Fruit fly (Drosophila melanogaster) whole organism, embryonic: ENCODE results near the gene CG16779.
A peak's percentile ranks its signal among the peaks of the same experiment; 100 is the strongest.

Experiments used
- Asciz ChIP-seq: fragments of 200-800 bp; sonication (Bioruptor generic); optimal IDR thresholded peaks from 2 replicates; lab custom pipeline; 2017; ENCODE audit warnings: missing biosample characterization, mild to moderate bottlenecking, missing genetic modification characterization, missing genetic modification reagents
- Atf-2 ChIP-seq: fragments of 200-800 bp; sonication (Bioruptor generic); optimal IDR thresholded peaks from 2 replicates; lab custom pipeline; 2016; ENCODE audit warnings: missing biosample characterization, missing genetic modification characterization
- CG11695 ChIP-seq: fragments of 200-800 bp; sonication (Bioruptor generic); IDR thresholded peaks from 3 replicates; pipeline ENCODE4 v1.3.6; 2022; ENCODE audit warnings: missing biosample characterization, missing genetic modification characterization
- CG13287 ChIP-seq: fragments of 200-800 bp; sonication (Bioruptor generic); IDR thresholded peaks from 2 replicates; pipeline ENCODE4 v1.3.6; 2022; ENCODE audit warnings: missing biosample characterization, missing genetic modification characterization; ENCODE audit not compliant: partially characterized antibody
- CG14441 ChIP-seq: fragments of 200-800 bp; sonication (Bioruptor generic); IDR thresholded peaks from 2 replicates; pipeline ENCODE4 v1.3.6; 2022; ENCODE audit warnings: missing biosample characterization, missing genetic modification characterization
- CG16815 ChIP-seq: fragments of 200-800 bp; sonication (Bioruptor generic); optimal IDR thresholded peaks from 3 replicates; lab custom pipeline; 2017; ENCODE audit warnings: missing biosample characterization, mild to moderate bottlenecking, missing genetic modification characterization
- CG2129 ChIP-seq: fragments of 200-800 bp; sonication (Bioruptor generic); IDR thresholded peaks from 2 replicates; pipeline ENCODE4 v1.3.6; 2022; ENCODE audit warnings: missing biosample characterization, missing genetic modification characterization; ENCODE audit not compliant: partially characterized antibody
- CG2202 ChIP-seq: fragments of 200-800 bp; sonication (Bioruptor generic); optimal IDR thresholded peaks from 2 replicates; lab custom pipeline; 2018; ENCODE audit warnings: missing biosample characterization, mild to moderate bottlenecking, missing genetic modification characterization
- CG30431 ChIP-seq: fragments of 200-800 bp; sonication (Bioruptor generic); optimal IDR thresholded peaks from 2 replicates; lab custom pipeline; 2017; ENCODE audit warnings: missing biosample characterization, missing genetic modification characterization
- CG34224 ChIP-seq: fragments of 200-800 bp; sonication (Bioruptor generic); IDR thresholded peaks from 3 replicates; pipeline ENCODE4 v1.3.6; 2022; ENCODE audit warnings: missing biosample characterization, missing genetic modification characterization; ENCODE audit not compliant: partially characterized antibody
- CG34376 ChIP-seq: fragments of 200-800 bp; sonication (Bioruptor generic); optimal IDR thresholded peaks from 2 replicates; lab custom pipeline; 2018; ENCODE audit warnings: missing biosample characterization, mild to moderate bottlenecking, missing genetic modification characterization
- CG3838 ChIP-seq: fragments of 200-800 bp; sonication (Bioruptor generic); optimal IDR thresholded peaks from 3 replicates; lab custom pipeline; 2016; ENCODE audit warnings: missing biosample characterization, missing genetic modification characterization
- CG3847 ChIP-seq: fragments of 200-800 bp; sonication (Bioruptor generic); IDR thresholded peaks from 2 replicates; pipeline ENCODE4 v1.3.6; 2022; ENCODE audit warnings: missing biosample characterization, missing genetic modification characterization
- CG4854 ChIP-seq: fragments of 200-800 bp; sonication (Bioruptor generic); optimal IDR thresholded peaks from 2 replicates; lab custom pipeline; 2016; ENCODE audit warnings: missing biosample characterization, missing genetic modification characterization, inconsistent platforms
- CG6175 ChIP-seq: fragments of 200-800 bp; sonication (Bioruptor generic); IDR thresholded peaks from 3 replicates; pipeline ENCODE4 v1.3.6; 2022; ENCODE audit warnings: missing biosample characterization, missing genetic modification characterization
- CG6272 ChIP-seq: fragments of 200-800 bp; sonication (Bioruptor generic); IDR thresholded peaks from 2 replicates; pipeline ENCODE4 v1.3.6; 2022; ENCODE audit warnings: missing biosample characterization, missing genetic modification characterization
- CG6854 ChIP-seq: fragments of 200-800 bp; sonication (Bioruptor generic); optimal IDR thresholded peaks from 3 replicates; lab custom pipeline; 2017; ENCODE audit warnings: missing biosample characterization, mild to moderate bottlenecking, missing genetic modification characterization
- CG7556 ChIP-seq: fragments of 200-800 bp; sonication (Bioruptor generic); optimal IDR thresholded peaks from 2 replicates; lab custom pipeline; 2017; ENCODE audit warnings: missing biosample characterization, mild to moderate bottlenecking, missing genetic modification characterization
- CG7987 ChIP-seq: fragments of 200-800 bp; sonication (Bioruptor generic); optimal IDR thresholded peaks from 2 replicates; lab custom pipeline; 2018; ENCODE audit warnings: missing biosample characterization, mild to moderate bottlenecking, missing genetic modification characterization, moderate library complexity
- Doc3 ChIP-seq: fragments of 200-800 bp; sonication (Bioruptor generic); IDR thresholded peaks from 3 replicates; pipeline ENCODE4 v1.3.6; 2022; ENCODE audit warnings: missing biosample characterization, missing genetic modification characterization; ENCODE audit not compliant: partially characterized antibody
- Drgx ChIP-seq: fragments of 200-800 bp; sonication (Bioruptor generic); IDR thresholded peaks from 2 replicates; pipeline ENCODE4 v1.3.6; 2022; ENCODE audit warnings: missing biosample characterization, missing genetic modification characterization
- Hand ChIP-seq: fragments of 200-800 bp; sonication (Bioruptor generic); optimal IDR thresholded peaks from 2 replicates; lab custom pipeline; 2017; ENCODE audit warnings: mild to moderate bottlenecking, missing biosample characterization, missing genetic modification reagents, missing genetic modification characterization
- Hsf ChIP-seq: fragments of 200-800 bp; sonication (Bioruptor generic); optimal IDR thresholded peaks from 3 replicates; lab custom pipeline; 2016; ENCODE audit warnings: missing biosample characterization, missing genetic modification characterization
- Lhr ChIP-seq: fragments of 200-800 bp; sonication (Bioruptor generic); optimal IDR thresholded peaks from 3 replicates; lab custom pipeline; 2017; ENCODE audit warnings: mild to moderate bottlenecking, missing biosample characterization, missing genetic modification reagents, missing genetic modification characterization
- MESR4 ChIP-seq: fragments of 200-800 bp; sonication (Bioruptor generic); optimal IDR thresholded peaks from 2 replicates; lab custom pipeline; 2018; ENCODE audit warnings: missing biosample characterization, mild to moderate bottlenecking, missing genetic modification characterization, moderate library complexity
- Mad ChIP-seq: fragments of 200-800 bp; sonication (Bioruptor generic); optimal IDR thresholded peaks from 2 replicates; lab custom pipeline; 2016; ENCODE audit warnings: missing biosample characterization, missing genetic modification characterization
- Mes4 ChIP-seq: fragments of 200-800 bp; sonication (Bioruptor generic); optimal IDR thresholded peaks from 2 replicates; lab custom pipeline; 2016; ENCODE audit warnings: missing biosample characterization, missing genetic modification characterization
- Mrtf ChIP-seq: fragments of 200-800 bp; sonication (Bioruptor generic); IDR thresholded peaks from 3 replicates; pipeline ENCODE4 v1.3.6; 2022; ENCODE audit warnings: missing biosample characterization, missing genetic modification characterization
- Myb ChIP-seq: fragments of 200-800 bp; sonication (Bioruptor generic); optimal IDR thresholded peaks from 2 replicates; lab custom pipeline; 2016; ENCODE audit warnings: missing biosample characterization, missing genetic modification characterization
- Nf-YA ChIP-seq: fragments of 200-800 bp; sonication (Bioruptor generic); IDR thresholded peaks from 2 replicates; pipeline ENCODE4 v1.3.6; 2022; ENCODE audit warnings: missing biosample characterization, missing genetic modification characterization
- Sox102F ChIP-seq: fragments of 200-800 bp; sonication (Bioruptor generic); optimal IDR thresholded peaks from 2 replicates; lab custom pipeline; 2018; ENCODE audit warnings: missing biosample characterization, mild to moderate bottlenecking, missing genetic modification characterization, moderate library complexity
- Tbp ChIP-seq: fragments of >200 bp; optimal IDR thresholded peaks from 2 replicates; lab custom pipeline; 2018; ENCODE audit warnings: missing biosample characterization, missing genetic modification characterization
- YL-1 ChIP-seq: fragments of 200-800 bp; sonication (Bioruptor generic); optimal IDR thresholded peaks from 3 replicates; lab custom pipeline; 2017; ENCODE audit warnings: missing biosample characterization, mild to moderate bottlenecking, missing genetic modification characterization
- aop ChIP-seq: fragments of 200-800 bp; sonication (Bioruptor generic); IDR thresholded peaks from 2 replicates; pipeline ENCODE4 v1.3.6; 2022; ENCODE audit warnings: missing biosample characterization, missing genetic modification characterization
- bbx ChIP-seq: fragments of 200-800 bp; sonication (Bioruptor generic); IDR thresholded peaks from 2 replicates; pipeline ENCODE4 v1.3.6; 2022; ENCODE audit warnings: missing biosample characterization, missing genetic modification characterization; ENCODE audit not compliant: partially characterized antibody
- disco-r ChIP-seq: fragments of 200-800 bp; sonication (Bioruptor generic); optimal IDR thresholded peaks from 2 replicates; lab custom pipeline; 2016; ENCODE audit warnings: missing biosample characterization, missing genetic modification characterization
- emc ChIP-seq: fragments of 200-800 bp; sonication (Bioruptor generic); optimal IDR thresholded peaks from 2 replicates; lab custom pipeline; 2016; ENCODE audit warnings: missing biosample characterization, missing genetic modification characterization
- gce ChIP-seq: fragments of 200-800 bp; sonication (Bioruptor generic); IDR thresholded peaks from 3 replicates; pipeline ENCODE4 v1.3.6; 2022; ENCODE audit warnings: missing biosample characterization, missing genetic modification characterization
- hbn ChIP-seq: fragments of 200-800 bp; sonication (Bioruptor generic); IDR thresholded peaks from 2 replicates; pipeline ENCODE4 v1.3.6; 2022; ENCODE audit warnings: missing biosample characterization, missing genetic modification characterization; ENCODE audit not compliant: partially characterized antibody
- jumu ChIP-seq: fragments of 200-800 bp; sonication (Bioruptor generic); optimal IDR thresholded peaks from 3 replicates; lab custom pipeline; 2016; ENCODE audit warnings: missing biosample characterization, missing genetic modification characterization
- kay ChIP-seq: fragments of 200-800 bp; sonication (Bioruptor generic); optimal IDR thresholded peaks from 2 replicates; lab custom pipeline; 2016; ENCODE audit warnings: missing biosample characterization, missing genetic modification characterization
- nom ChIP-seq: fragments of 200-800 bp; sonication (Bioruptor generic); optimal IDR thresholded peaks from 2 replicates; lab custom pipeline; 2017; ENCODE audit warnings: missing biosample characterization, missing genetic modification characterization, mild to moderate bottlenecking, moderate library complexity, missing genetic modification reagents
- pan ChIP-seq, 4 experiments: fragments of >200 bp in 3 of 4; fragments of 200-800 bp in 1 of 4; sonication (Bioruptor generic) in 1 of 4; optimal IDR thresholded peaks in 3 of 4; IDR thresholded peaks in 1 of 4; 2 replicates each; pipeline versions ENCODE4 v1.3.6 to Lab custom; 2017 to 2022; ENCODE audit warnings: missing biosample characterization in 2 of 4, missing genetic modification characterization in 2 of 4, mixed read lengths in 1 of 4
- pho ChIP-seq: fragments of 200-800 bp; sonication (Bioruptor generic); optimal IDR thresholded peaks from 2 replicates; lab custom pipeline; 2016; ENCODE audit warnings: missing biosample characterization, missing genetic modification characterization
- sc ChIP-seq, 3 experiments: fragments of >200 bp in 2 of 3; fragments of 200-800 bp in 1 of 3; sonication (Bioruptor generic) in 1 of 3; optimal IDR thresholded peaks; 2 replicates in 2 of 3; 3 replicates in 1 of 3; lab custom pipeline; 2017; ENCODE audit warnings: mild to moderate bottlenecking in 1 of 3, missing biosample characterization in 1 of 3, missing genetic modification characterization in 1 of 3, missing genetic modification reagents in 1 of 3
- toy ChIP-seq: fragments of 200-800 bp; sonication (Bioruptor generic); IDR thresholded peaks from 2 replicates; pipeline ENCODE4 v1.3.6; 2022; ENCODE audit warnings: missing biosample characterization, missing genetic modification characterization
- wdn ChIP-seq: fragments of 200-800 bp; sonication (Bioruptor generic); IDR thresholded peaks from 2 replicates; pipeline ENCODE4 v1.3.6; 2022; ENCODE audit warnings: missing biosample characterization, missing genetic modification characterization

CG16779 gene

dm6 chr3R:9459385-9460285 is 33.8 kb downstream of the CG16779 start (continued):
- TF ChIP-seq hbn (no peak), Nf-YA (GFP tag; lab: Robert Waterston, UW) (no peak), CG34224 (GFP tag; lab: Robert Waterston, UW) (no peak), toy (no peak), bbx (GFP tag; lab: Robert Waterston, UW) (no peak), MESR4 (GFP tag; lab: Kevin White, UChicago) (no peak), CG2129 (GFP tag; lab: Robert Waterston, UW) (no peak), Mes4 (GFP tag; lab: Kevin White, UChicago) (no peak), nom (no peak), CG6175 (GFP tag; lab: Robert Waterston, UW) (no peak), CG7987 (GFP tag; lab: Kevin White, UChicago) (peak; percentile 1), CG11695 (GFP tag; lab: Robert Waterston, UW) (peak; percentile 72; the same call in 2 of the 3 replicates), CG2202 (tag; lab: Kevin White, UChicago) (no peak), CG34376 (GFP tag; lab: Kevin White, UChicago) (peak; percentile 94), Tbp (GFP tag; lab: Kevin White, UChicago) (no peak), Sox102F (GFP tag; lab: Kevin White, UChicago) (peak; percentile 55), CG3838 (GFP tag; lab: Kevin White, UChicago) (no peak), pan (optimal IDR thresholded peaks at IDR 0.05; lab: Kevin White, UChicago) (no peak), pan (GFP tag; optimal IDR thresholded peaks at IDR 0.05 in 1 of 2, IDR thresholded peaks at IDR 0.05 in 1 of 2) (peak in 1 of 2 experiments; percentile 59), Hand (peak; percentile 87), CG13287 (no peak), sc (optimal IDR thresholded peaks at IDR 0.05; lab: Kevin White, UChicago) (no peak), sc (GFP tag; optimal IDR thresholded peaks at IDR 0.05; lab: Kevin White, UChicago) (peak; percentile 4), jumu (GFP tag; lab: Kevin White, UChicago) (peak; percentile 46), Drgx (GFP tag; lab: Robert Waterston, UW) (peak; percentile 20; the same call in 1 of the 2 replicates), kay (no peak), Mad (no peak), Mrtf (peak; percentile 46; the same call in 1 of the 3 replicates), CG30431 (peak; percentile 13), Asciz (peak; percentile 63), aop (GFP tag; lab: Robert Waterston, UW) (no peak), Lhr (GFP tag; lab: Kevin White, UChicago) (no peak), Doc3 (GFP tag; lab: Robert Waterston, UW) (no peak), CG16815 (GFP tag; lab: Kevin White, UChicago) (peak; percentile 17), gce (GFP tag; lab: Robert Waterston, UW) (0 out of 3 replicates have a peak, but pooled peaks have one; percentile 12), wdn (0 out of 2 replicates have a peak, but pooled peaks have one; percentile 28), pho (GFP tag; lab: Kevin White, UChicago) (peak; percentile 62), disco-r (GFP tag; lab: Kevin White, UChicago) (peak; percentile 6), CG3847 (GFP tag; lab: Robert Waterston, UW) (peak; percentile 58; the same call in 1 of the 2 replicates), YL-1 (no peak), Myb (GFP tag; lab: Kevin White, UChicago) (peak; percentile 27), CG7556 (GFP tag; lab: Kevin White, UChicago) (peak; percentile 92), CG4854 (GFP tag; lab: Kevin White, UChicago) (peak; percentile 27), CG6854 (GFP tag; lab: Kevin White, UChicago) (peak; percentile 74), Hsf (GFP tag; lab: Kevin White, UChicago) (peak; percentile 65), CG6272 (no peak), emc (GFP tag; lab: Kevin White, UChicago) (no peak), Atf-2 (GFP tag; lab: Kevin White, UChicago) (peak; percentile 8), CG14441 (GFP tag; lab: Robert Waterston, UW) (peak; percentile 57)
